Worm (Caenorhabditis elegans): ENCODE data around the gene C07A12.7.

DNA sequence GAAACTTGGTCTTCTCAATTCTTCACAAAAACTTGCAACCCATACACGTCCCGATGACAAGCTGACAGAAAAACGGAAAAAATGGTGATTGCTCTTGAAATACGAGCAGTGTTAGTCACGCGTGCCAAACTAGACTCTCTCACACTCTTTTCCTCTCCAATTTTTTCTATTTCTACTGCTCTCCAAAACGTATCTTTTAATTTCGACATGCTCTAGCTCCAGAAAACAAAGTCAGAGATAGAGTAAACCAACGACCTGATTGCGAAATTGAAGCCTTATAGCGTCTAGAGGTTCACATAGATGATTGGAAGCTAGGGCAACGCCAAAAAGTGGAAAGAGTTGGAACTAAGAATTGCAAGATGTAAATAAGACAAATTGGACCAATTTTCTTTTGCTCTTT is 31.5 kb downstream of the C07A12.7 start:
- no peak for TF ChIP-seq Y67H2A.10 (GFP tag; conservative IDR thresholded peaks at IDR 0.05)
- TF ChIP-seq snpc-4 (GFP tag; optimal IDR thresholded peaks at IDR 0.05) = no peak
- TF ChIP-seq snpc-4 (tag; optimal IDR thresholded peaks at IDR 0.05) = no peak
- no peak for TF ChIP-seq lin-35 (GFP tag; optimal IDR thresholded peaks at IDR 0.05)
- TF ChIP-seq hsf-1 (GFP tag; IDR thresholded peaks at IDR 0.05) = no peak
- no peak for TF ChIP-seq F49E8.2 (tag; optimal IDR thresholded peaks at IDR 0.05; ENCODE audit: insufficient read depth)
- TF ChIP-seq pha-4 (tag; optimal IDR thresholded peaks at IDR 0.05) = no peak

Measured in whole organism, young adult.